Fruit fly (Drosophila melanogaster): ENCODE results near the gene CG5800.

The CG5800 gene

DNA sequence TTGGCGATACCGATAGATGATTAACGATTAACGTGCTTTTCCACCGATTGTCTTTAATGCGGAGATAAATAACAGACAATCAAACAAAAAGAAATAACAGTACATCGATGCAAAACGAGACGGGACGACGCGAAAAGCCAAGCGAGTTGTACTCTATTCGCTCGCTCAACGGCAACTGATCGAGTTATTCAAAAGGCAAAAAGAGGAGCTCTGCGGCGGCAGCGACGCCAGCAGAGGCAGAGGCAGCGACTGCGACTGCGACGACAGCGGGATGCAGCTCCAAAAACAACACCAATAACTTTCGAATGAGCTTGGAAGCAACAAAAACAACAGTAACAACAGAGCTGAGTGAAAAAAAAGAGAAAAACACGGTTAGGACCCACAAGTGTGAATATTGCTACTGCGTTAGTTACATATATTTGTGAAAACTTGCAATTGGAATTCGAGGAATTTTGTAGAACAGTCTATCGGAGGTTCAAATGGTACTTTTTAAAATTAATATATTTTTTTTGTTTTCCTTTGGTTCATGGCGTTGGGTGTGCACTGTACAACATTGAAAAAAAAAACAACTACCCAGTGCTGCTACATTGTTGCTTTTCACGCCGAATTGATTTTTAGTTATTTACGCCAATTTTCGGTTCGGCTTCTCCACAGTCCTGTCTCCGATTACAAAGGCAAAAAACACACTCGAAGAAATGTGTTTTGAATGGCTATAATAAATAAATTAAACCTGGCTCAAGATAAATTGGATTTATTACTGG lies 46.8 kb downstream of the CG5800 start (continued):
- peak; percentile 16 for TF ChIP-seq stwl (tag; optimal IDR thresholded peaks at IDR 0.05)
- TF ChIP-seq fd102C (GFP tag; optimal IDR thresholded peaks at IDR 0.05): no peak
- peak; percentile 40; the same call in 1 of the 2 replicates for TF ChIP-seq CG9932 (GFP tag; IDR thresholded peaks at IDR 0.05)
- no peak for TF ChIP-seq CG17186 (GFP tag; optimal IDR thresholded peaks at IDR 0.05)
- no peak for TF ChIP-seq da (GFP tag; optimal IDR thresholded peaks at IDR 0.05)
- no peak for TF ChIP-seq CG2129 (GFP tag; IDR thresholded peaks at IDR 0.05; ENCODE audit: partially characterized antibody)
- TF ChIP-seq CG4282 (GFP tag; optimal IDR thresholded peaks at IDR 0.05): no peak
- peak; percentile 5 for TF ChIP-seq CG15514 (GFP tag; optimal IDR thresholded peaks at IDR 0.05)
- no peak for TF ChIP-seq hbn (GFP tag; IDR thresholded peaks at IDR 0.05; ENCODE audit: partially characterized antibody)
- no peak for TF ChIP-seq CrebB (tag; optimal IDR thresholded peaks at IDR 0.05)
- no peak for TF ChIP-seq CG8359 (GFP tag; optimal IDR thresholded peaks at IDR 0.05; ENCODE audit: borderline replicate concordance)
- TF ChIP-seq CG4854 (GFP tag; optimal IDR thresholded peaks at IDR 0.05): no peak
- TF ChIP-seq Fer3 (tag; optimal IDR thresholded peaks at IDR 0.05): peak; percentile 37
- TF ChIP-seq fd64A (GFP tag; optimal IDR thresholded peaks at IDR 0.05): no peak
- peak; percentile 44 for TF ChIP-seq CG1529 (GFP tag; optimal IDR thresholded peaks at IDR 0.05)
- no peak for TF ChIP-seq CG30020 (tag; optimal IDR thresholded peaks at IDR 0.05)
- no peak for TF ChIP-seq Hr78 (GFP tag; optimal IDR thresholded peaks at IDR 0.05)
- TF ChIP-seq NK7.1 (GFP tag; optimal IDR thresholded peaks at IDR 0.05): no peak
- no peak for TF ChIP-seq prd (optimal IDR thresholded peaks at IDR 0.05)
- TF ChIP-seq prd (GFP tag; IDR thresholded peaks at IDR 0.05): peak; percentile 87
- TF ChIP-seq CG6254 (GFP tag; optimal IDR thresholded peaks at IDR 0.05): peak; percentile 50
- TF ChIP-seq CG12942 (GFP tag; optimal IDR thresholded peaks at IDR 0.05): peak; percentile 33
- no peak for TF ChIP-seq Doc3 (GFP tag; IDR thresholded peaks at IDR 0.05; ENCODE audit: partially characterized antibody)
- no peak for TF ChIP-seq CG6765 (GFP tag; optimal IDR thresholded peaks at IDR 0.05)
- TF ChIP-seq Scr (GFP tag; IDR thresholded peaks at IDR 0.05; ENCODE audit: partially characterized antibody): 0 out of 2 replicates have a peak, but pooled peaks have one; percentile 14
- no peak for TF ChIP-seq z (GFP tag; IDR thresholded peaks at IDR 0.05)
- peak; percentile 52 for TF ChIP-seq CG10959 (GFP tag; IDR thresholded peaks at IDR 0.05)
- no peak for TF ChIP-seq CG8765 (GFP tag; IDR thresholded peaks at IDR 0.05)
- TF ChIP-seq CG31224 (GFP tag; IDR thresholded peaks at IDR 0.05): no peak
- no peak for TF ChIP-seq CG42726 (GFP tag; IDR thresholded peaks at IDR 0.05; ENCODE audit: partially characterized antibody)
- 0 out of 2 replicates have a peak, but pooled peaks have one; percentile 42 for TF ChIP-seq toy (GFP tag; IDR thresholded peaks at IDR 0.05)
- TF ChIP-seq caup (GFP tag; optimal IDR thresholded peaks at IDR 0.05; ENCODE audit: severe bottlenecking): no peak
- no peak for TF ChIP-seq CG14965 (GFP tag; optimal IDR thresholded peaks at IDR 0.05; ENCODE audit: borderline replicate concordance)
- peak; percentile 14 for TF ChIP-seq Six4 (GFP tag; optimal IDR thresholded peaks at IDR 0.05)
- TF ChIP-seq Sox100B (GFP tag; optimal IDR thresholded peaks at IDR 0.05): peak; percentile 65
- TF ChIP-seq CG7357 (GFP tag; IDR thresholded peaks at IDR 0.05): no peak; the same call in 2 of the 3 replicates
- no peak for TF ChIP-seq pfk (GFP tag; optimal IDR thresholded peaks at IDR 0.05)
- TF ChIP-seq HLHmδ (GFP tag; optimal IDR thresholded peaks at IDR 0.05): no peak
- peak; percentile 77 for TF ChIP-seq CG13424 (tag; optimal IDR thresholded peaks at IDR 0.05)
- no peak for TF ChIP-seq Bdp1 (GFP tag; optimal IDR thresholded peaks at IDR 0.05)
- TF ChIP-seq seq (GFP tag; IDR thresholded peaks at IDR 0.05): peak; percentile 62; the same call in 1 of the 2 replicates
- peak; percentile 4 for TF ChIP-seq pho (GFP tag; optimal IDR thresholded peaks at IDR 0.05)
- peak; percentile 45 for TF ChIP-seq NfI (GFP tag; optimal IDR thresholded peaks at IDR 0.05)
- TF ChIP-seq pb (GFP tag; optimal IDR thresholded peaks at IDR 0.05): no peak
- no peak for TF ChIP-seq pros (GFP tag; optimal IDR thresholded peaks at IDR 0.05)
- no peak for TF ChIP-seq zf30C (GFP tag; optimal IDR thresholded peaks at IDR 0.05)
- TF ChIP-seq CG3838 (GFP tag; optimal IDR thresholded peaks at IDR 0.05): no peak
- no peak for TF ChIP-seq Nf-YC (tag; optimal IDR thresholded peaks at IDR 0.05)
